Fruit fly (Drosophila melanogaster) whole organism, wandering third instar larva: ENCODE results near the gene Acph-1.

Experiments used
- Abd-B ChIP-seq: fragments of >200 bp; optimal IDR thresholded peaks from 2 replicates; lab custom pipeline; 2017; ENCODE audit warnings: missing biosample characterization, missing genetic modification characterization
- CG32264 ChIP-seq: fragments of 200-800 bp; sonication (Bioruptor generic); optimal IDR thresholded peaks from 2 replicates; lab custom pipeline; 2016; ENCODE audit warnings: missing biosample characterization, missing genetic modification characterization
- CG9705 ChIP-seq: fragments of 200-800 bp; sonication (Bioruptor generic); optimal IDR thresholded peaks from 2 replicates; lab custom pipeline; 2018; ENCODE audit warnings: missing biosample characterization, mild to moderate bottlenecking, missing genetic modification characterization
- CrebA ChIP-seq: fragments of 200-800 bp; sonication (Bioruptor generic); optimal IDR thresholded peaks from 2 replicates; lab custom pipeline; 2016; ENCODE audit warnings: missing biosample characterization, mild to moderate bottlenecking, missing genetic modification characterization, borderline replicate concordance
- Dfd ChIP-seq: fragments of >200 bp; optimal IDR thresholded peaks from 2 replicates; lab custom pipeline; 2017; ENCODE audit warnings: missing biosample characterization, missing genetic modification characterization
- HLH106 ChIP-seq: fragments of 200-800 bp; optimal IDR thresholded peaks from 3 replicates; lab custom pipeline; 2019; ENCODE audit warnings: missing biosample characterization, mild to moderate bottlenecking, missing genetic modification characterization, moderate library complexity
- Hr78 ChIP-seq: fragments of >200 bp; optimal IDR thresholded peaks from 2 replicates; lab custom pipeline; 2017; ENCODE audit warnings: missing biosample characterization, missing genetic modification characterization
- Hr83 ChIP-seq: fragments of 200-300 bp; sonication (Bioruptor generic); optimal IDR thresholded peaks from 2 replicates; lab custom pipeline; 2016; ENCODE audit warnings: missing biosample characterization, mild to moderate bottlenecking, missing genetic modification characterization, moderate library complexity; ENCODE audit not compliant: poor library complexity, severe bottlenecking
- Jra ChIP-seq: sonication (Bioruptor generic); optimal IDR thresholded peaks from 2 replicates; lab custom pipeline; 2016; ENCODE audit warnings: missing biosample characterization, missing genetic modification characterization
- Myc ChIP-seq: fragments of >200 bp; optimal IDR thresholded peaks from 2 replicates; lab custom pipeline; 2017
- N ChIP-seq: fragments of >200 bp; optimal IDR thresholded peaks from 2 replicates; lab custom pipeline; 2018; ENCODE audit warnings: missing biosample characterization, missing external identifiers, missing genetic modification characterization
- OdsH ChIP-seq: fragments of 200-800 bp; sonication (Bioruptor generic); optimal IDR thresholded peaks from 2 replicates; lab custom pipeline; 2016; ENCODE audit warnings: missing biosample characterization, mild to moderate bottlenecking, missing genetic modification characterization
- Sp1 ChIP-seq: fragments of 200-800 bp; sonication (Bioruptor generic); optimal IDR thresholded peaks from 3 replicates; lab custom pipeline; 2019; ENCODE audit warnings: missing biosample characterization, mild to moderate bottlenecking, missing genetic modification characterization, moderate library complexity
- Vsx2 ChIP-seq: fragments of 200-300, 225-300 bp; sonication (Bioruptor generic); optimal IDR thresholded peaks from 2 replicates; lab custom pipeline; 2018; ENCODE audit warnings: missing biosample characterization, missing genetic modification characterization; ENCODE audit not compliant: partially characterized antibody
- dsf ChIP-seq: sonication (Bioruptor generic); optimal IDR thresholded peaks from 2 replicates; lab custom pipeline; 2016; ENCODE audit warnings: missing biosample characterization, missing genetic modification characterization, borderline replicate concordance
- fru ChIP-seq: fragments of 200-800 bp; sonication (Bioruptor generic); optimal IDR thresholded peaks from 3 replicates; lab custom pipeline; 2016; ENCODE audit warnings: missing biosample characterization, mild to moderate bottlenecking, missing genetic modification characterization
- h ChIP-seq: fragments of 200-800 bp; sonication (Bioruptor generic); optimal IDR thresholded peaks from 3 replicates; lab custom pipeline; 2016; ENCODE audit warnings: missing biosample characterization, mild to moderate bottlenecking, missing genetic modification characterization
- jim ChIP-seq: fragments of 175-275, 200-325 bp; sonication (Bioruptor generic); optimal IDR thresholded peaks from 2 replicates; lab custom pipeline; 2016; ENCODE audit warnings: missing biosample characterization, mild to moderate bottlenecking, missing genetic modification characterization
- pan ChIP-seq: fragments of >200 bp; optimal IDR thresholded peaks from 2 replicates; lab custom pipeline; 2017
- psq ChIP-seq: fragments of 200-800 bp; sonication (Bioruptor generic); optimal IDR thresholded peaks from 3 replicates; lab custom pipeline; 2017; ENCODE audit warnings: missing biosample characterization, mild to moderate bottlenecking, missing genetic modification characterization, moderate library complexity
- rgr ChIP-seq: fragments of 200-800 bp; sonication (Bioruptor generic); optimal IDR thresholded peaks from 3 replicates; lab custom pipeline; 2016; ENCODE audit warnings: missing biosample characterization, mild to moderate bottlenecking, missing genetic modification characterization
- sv ChIP-seq: fragments of 200-800 bp; sonication (Bioruptor generic); optimal IDR thresholded peaks from 3 replicates; lab custom pipeline; 2016; ENCODE audit warnings: missing biosample characterization, missing genetic modification characterization
- tai ChIP-seq: sonication (Bioruptor generic); optimal IDR thresholded peaks from 2 replicates; lab custom pipeline; 2016; ENCODE audit warnings: missing biosample characterization, missing genetic modification characterization
- usp ChIP-seq: fragments of >200 bp; optimal IDR thresholded peaks from 2 replicates; lab custom pipeline; 2017; ENCODE audit warnings: missing biosample characterization, missing genetic modification characterization
- woc ChIP-seq: sonication (Bioruptor generic); optimal IDR thresholded peaks from 2 replicates; lab custom pipeline; 2016; ENCODE audit warnings: missing biosample characterization, mild to moderate bottlenecking, missing genetic modification characterization

Acph-1 gene

dm6 chr3R:29969347-29969746, 23.9 kb downstream of the Acph-1 start, which contains the start of gene TkR99D:
TkR99D (minus strand) TSS chr3R:29969447.
- TF ChIP-seq OdsH (GFP tag; lab: Kevin White, UChicago), result no peak
- TF ChIP-seq jim, result no peak
- TF ChIP-seq Hr78 (GFP tag; lab: Kevin White, UChicago), result no peak
- no peak for TF ChIP-seq dsf (GFP tag; lab: Kevin White, UChicago)
- no peak for TF ChIP-seq fru (GFP tag; lab: Kevin White, UChicago)
- TF ChIP-seq CG9705 (GFP tag; lab: Kevin White, UChicago), result no peak
- TF ChIP-seq Abd-B (GFP tag; lab: Kevin White, UChicago), result no peak
- no peak for TF ChIP-seq psq
- no peak for TF ChIP-seq CG32264 (GFP tag; lab: Kevin White, UChicago)
- no peak for TF ChIP-seq pan (lab: Kevin White, UChicago)
- no peak for TF ChIP-seq tai (GFP tag; lab: Kevin White, UChicago)
- no peak for TF ChIP-seq rgr
- no peak for TF ChIP-seq CrebA (GFP tag; lab: Kevin White, UChicago)
- TF ChIP-seq Vsx2 (GFP tag; lab: Kevin White, UChicago), result no peak
- TF ChIP-seq woc (GFP tag; lab: Kevin White, UChicago), result no peak

dm6 chr3R:29963102-29963501, 30.1 kb downstream of the Acph-1 start:
- TF ChIP-seq Hr83 (GFP tag; lab: Kevin White, UChicago), result no peak
- no peak for TF ChIP-seq sv
- no peak for TF ChIP-seq pan (lab: Kevin White, UChicago)
- TF ChIP-seq psq, result no peak
- no peak for TF ChIP-seq CG9705 (GFP tag; lab: Kevin White, UChicago)
- TF ChIP-seq Vsx2 (GFP tag; lab: Kevin White, UChicago), result no peak
- TF ChIP-seq HLH106 (tag; lab: Kevin White, UChicago), result no peak
- TF ChIP-seq N (GFP tag; lab: Kevin White, UChicago), result no peak
- no peak for TF ChIP-seq woc (GFP tag; lab: Kevin White, UChicago)
- no peak for TF ChIP-seq Dfd (GFP tag; lab: Kevin White, UChicago)
- no peak for TF ChIP-seq OdsH (GFP tag; lab: Kevin White, UChicago)
- no peak for TF ChIP-seq rgr
- no peak for TF ChIP-seq usp (GFP tag; lab: Kevin White, UChicago)

dm6 chr3R:29959329-29959728, 33.9 kb downstream of the Acph-1 start:
- no peak for TF ChIP-seq h
- no peak for TF ChIP-seq Sp1 (GFP tag; lab: Kevin White, UChicago)
- TF ChIP-seq woc (GFP tag; lab: Kevin White, UChicago), result no peak
- no peak for TF ChIP-seq Myc (lab: Kevin White, UChicago)
- no peak for TF ChIP-seq fru (GFP tag; lab: Kevin White, UChicago)
- no peak for TF ChIP-seq Vsx2 (GFP tag; lab: Kevin White, UChicago)
- no peak for TF ChIP-seq usp (GFP tag; lab: Kevin White, UChicago)
- no peak for TF ChIP-seq Jra (GFP tag; lab: Kevin White, UChicago)
- no peak for TF ChIP-seq Hr83 (GFP tag; lab: Kevin White, UChicago)
